Fruit fly (Drosophila melanogaster): ENCODE data around the gene kri.

dm6 chr3L:5838295-5838694 lies 27.5 kb downstream of the kri start:
- TF ChIP-seq usp (GFP tag; optimal IDR thresholded peaks at IDR 0.05) (no peak), pan (optimal IDR thresholded peaks at IDR 0.05) (no peak)

Measured in whole organism.